Worm (Caenorhabditis elegans): Measurements from ENCODE around the gene srh-80.

The srh-80 gene

DNA sequence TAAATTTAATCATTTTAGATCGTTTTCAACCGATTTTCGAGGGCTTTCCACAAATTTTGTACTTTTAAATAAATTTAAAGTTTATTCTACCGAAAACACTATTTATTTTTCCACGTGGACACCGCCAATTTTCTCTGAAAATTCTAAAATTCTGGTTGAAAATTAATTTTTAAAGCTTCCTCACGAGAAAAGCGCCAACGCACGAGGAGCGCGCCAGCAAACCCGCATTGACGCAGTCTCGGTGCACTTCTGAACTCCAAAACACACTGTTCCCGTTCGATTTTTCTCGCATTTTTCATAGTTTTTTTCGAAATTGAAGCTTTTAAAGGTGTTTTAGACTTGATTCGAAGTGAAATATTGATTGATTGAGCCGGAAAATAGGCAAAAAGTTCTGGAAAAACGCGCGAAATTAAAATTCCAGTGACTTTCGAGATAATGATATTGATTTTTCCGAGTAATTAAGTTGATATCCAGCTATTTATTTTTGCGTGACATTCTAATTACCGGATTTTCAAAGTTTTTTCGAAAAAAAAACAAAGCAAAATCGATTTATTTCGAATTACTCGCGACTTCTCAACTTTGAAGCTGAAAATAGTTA, 42.8 kb upstream of the srh-80 start, which contains the start of gene cul-3 (continued):
- TF ChIP-seq C34F6.9 (tag; optimal IDR thresholded peaks at IDR 0.05) (peak; percentile 73), ceh-16 (tag; optimal IDR thresholded peaks at IDR 0.05) (no peak), nhr-129 (tag; optimal IDR thresholded peaks at IDR 0.05) (peak; percentile 24), unc-62 (GFP tag; optimal IDR thresholded peaks at IDR 0.05) (no peak), gmeb-1 (tag; optimal IDR thresholded peaks at IDR 0.05) (peak; percentile 79), sem-4 (tag; optimal IDR thresholded peaks at IDR 0.05) (no peak), ama-1 (optimal IDR thresholded peaks at IDR 0.05) (no peak), zag-1 (tag; optimal IDR thresholded peaks at IDR 0.05) (no peak), lsy-2 (tag; optimal IDR thresholded peaks at IDR 0.05) (peak; percentile 74 to 84), F13H6.1 (tag; optimal IDR thresholded peaks at IDR 0.05) (peak; percentile 56), mdl-1 (tag; optimal IDR thresholded peaks at IDR 0.05) (no peak), unc-55 (GFP tag; optimal IDR thresholded peaks at IDR 0.05) (peak; percentile 65), ZK546.5 (tag; optimal IDR thresholded peaks at IDR 0.05) (no peak), Y55F3AM.14 (GFP tag; optimal IDR thresholded peaks at IDR 0.05) (no peak), aly-2 (tag; optimal IDR thresholded peaks at IDR 0.05) (no peak)

DNA sequence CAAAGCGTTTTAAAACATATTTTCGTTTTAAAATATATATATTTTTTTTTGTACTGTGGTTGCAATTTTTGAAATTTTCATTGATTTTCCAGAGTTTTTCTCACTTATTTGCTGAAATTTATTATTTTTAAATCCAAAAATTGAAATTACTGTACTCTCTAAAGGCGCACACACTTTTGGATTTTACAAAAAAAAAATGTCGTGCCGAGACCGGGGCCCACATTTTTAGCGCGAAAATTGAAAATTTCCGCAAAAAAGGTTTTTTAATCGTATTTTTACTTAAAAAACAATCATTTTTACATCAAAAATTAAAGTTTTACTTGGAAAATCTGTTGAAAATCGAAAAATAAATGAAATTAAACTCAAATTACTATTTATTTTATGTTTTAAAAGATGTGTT, 34.6 kb upstream of the srh-80 start:
- no peak for TF ChIP-seq lsy-2 (tag; optimal IDR thresholded peaks at IDR 0.05)
- no peak for TF ChIP-seq sma-9 (GFP tag; optimal IDR thresholded peaks at IDR 0.05)
- TF ChIP-seq sma-9 (tag; optimal IDR thresholded peaks at IDR 0.05): no peak
- TF ChIP-seq mab-5 (tag; optimal IDR thresholded peaks at IDR 0.05): no peak
- no peak for TF ChIP-seq nhr-21 (tag; optimal IDR thresholded peaks at IDR 0.05)
- no peak for TF ChIP-seq nhr-6 (tag; optimal IDR thresholded peaks at IDR 0.05)
- TF ChIP-seq fos-1 (tag; optimal IDR thresholded peaks at IDR 0.05): no peak
- no peak for TF ChIP-seq lin-11 (tag; optimal IDR thresholded peaks at IDR 0.05)
- TF ChIP-seq unc-55 (GFP tag; optimal IDR thresholded peaks at IDR 0.05): no peak
- no peak for TF ChIP-seq peb-1 (tag; optimal IDR thresholded peaks at IDR 0.05)

DNA sequence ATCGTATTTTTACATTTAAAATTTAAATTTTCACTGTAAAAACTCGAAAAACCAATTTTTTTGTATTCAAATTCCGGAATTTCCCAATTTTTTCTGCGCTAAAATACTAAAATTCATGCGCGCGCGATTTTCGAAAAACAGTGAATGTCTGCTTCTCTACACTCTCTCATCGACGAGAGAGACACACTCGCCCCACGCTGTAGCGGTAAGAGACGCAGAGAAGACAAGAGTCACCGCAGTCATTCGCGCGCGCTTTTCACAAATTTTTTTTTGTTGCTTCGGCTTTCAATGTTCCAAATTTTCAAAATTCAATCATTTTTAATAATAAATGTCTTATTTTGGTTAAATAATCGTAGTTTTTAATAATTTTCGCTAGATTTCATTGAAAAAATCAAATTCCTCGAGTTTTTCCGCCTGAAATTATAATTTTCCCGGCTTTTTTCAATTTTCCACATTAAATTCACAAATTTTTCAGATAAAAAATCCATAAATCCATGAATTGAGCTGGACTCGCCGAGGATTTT, 34.0 kb upstream of the srh-80 start, which contains the start of gene arid-1:
Gene arid-1, plus strand, starts transcription at position 474 of the 524 bp plus-strand sequence.
- TF ChIP-seq lsy-2 (tag; optimal IDR thresholded peaks at IDR 0.05) (peak in 1 of 2 experiments; percentile 44), nhr-129 (tag; optimal IDR thresholded peaks at IDR 0.05) (peak; percentile 30), C34F6.9 (tag; optimal IDR thresholded peaks at IDR 0.05) (peak; percentile 75), lin-39 (tag; optimal IDR thresholded peaks at IDR 0.05) (no peak), elt-3 (tag; optimal IDR thresholded peaks at IDR 0.05) (no peak), gmeb-1 (tag; optimal IDR thresholded peaks at IDR 0.05) (peak; percentile 33), unc-55 (GFP tag; optimal IDR thresholded peaks at IDR 0.05) (peak; percentile 64), mdl-1 (tag; optimal IDR thresholded peaks at IDR 0.05) (peak in 1 of 2 experiments; percentile 11)

DNA sequence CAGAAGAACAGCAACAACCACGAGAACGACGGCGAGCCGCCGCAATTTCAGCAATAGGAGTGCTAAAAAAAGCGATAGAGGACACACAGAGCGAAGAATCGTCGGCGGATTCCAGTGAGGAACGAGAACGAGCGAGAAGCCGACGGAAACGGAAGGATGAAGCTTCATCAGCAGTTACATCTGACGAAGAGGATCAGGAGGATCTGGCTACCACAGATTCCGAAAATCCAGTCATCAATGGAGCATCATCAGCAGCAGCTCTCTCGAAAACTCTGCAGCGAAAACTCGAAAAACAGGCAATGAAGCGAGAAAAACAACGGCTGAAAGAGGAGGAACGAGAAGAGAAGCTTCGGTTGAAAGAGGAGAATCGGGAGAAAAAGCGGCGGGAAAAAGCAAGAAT, 30.3 kb upstream of the srh-80 start:
- no peak for TF ChIP-seq elt-1 (tag; optimal IDR thresholded peaks at IDR 0.05)
- no peak for TF ChIP-seq nhr-21 (tag; optimal IDR thresholded peaks at IDR 0.05)
- TF ChIP-seq snpc-4 (tag; optimal IDR thresholded peaks at IDR 0.05): no peak
- no peak for TF ChIP-seq alr-1 (tag; optimal IDR thresholded peaks at IDR 0.05)
- no peak for TF ChIP-seq lin-11 (tag; optimal IDR thresholded peaks at IDR 0.05)
- no peak for TF ChIP-seq elt-3 (tag; optimal IDR thresholded peaks at IDR 0.05)
- TF ChIP-seq fos-1 (tag; optimal IDR thresholded peaks at IDR 0.05): no peak
- no peak for TF ChIP-seq nhr-129 (tag; optimal IDR thresholded peaks at IDR 0.05)
- no peak for TF ChIP-seq nhr-11 (tag; optimal IDR thresholded peaks at IDR 0.05)
- TF ChIP-seq mab-5 (tag; optimal IDR thresholded peaks at IDR 0.05): no peak
- no peak for TF ChIP-seq C34F6.9 (tag; optimal IDR thresholded peaks at IDR 0.05)
- no peak for TF ChIP-seq unc-62 (GFP tag; optimal IDR thresholded peaks at IDR 0.05)
- TF ChIP-seq blmp-1 (tag; optimal IDR thresholded peaks at IDR 0.05; ENCODE audit: insufficient read depth): no peak
- no peak for TF ChIP-seq nhr-25 (tag; optimal IDR thresholded peaks at IDR 0.05)
- no peak for TF ChIP-seq nhr-237 (tag; optimal IDR thresholded peaks at IDR 0.05)
- TF ChIP-seq ztf-4 (tag; optimal IDR thresholded peaks at IDR 0.05): no peak
- no peak for TF ChIP-seq nhr-77 (tag; optimal IDR thresholded peaks at IDR 0.05)

DNA sequence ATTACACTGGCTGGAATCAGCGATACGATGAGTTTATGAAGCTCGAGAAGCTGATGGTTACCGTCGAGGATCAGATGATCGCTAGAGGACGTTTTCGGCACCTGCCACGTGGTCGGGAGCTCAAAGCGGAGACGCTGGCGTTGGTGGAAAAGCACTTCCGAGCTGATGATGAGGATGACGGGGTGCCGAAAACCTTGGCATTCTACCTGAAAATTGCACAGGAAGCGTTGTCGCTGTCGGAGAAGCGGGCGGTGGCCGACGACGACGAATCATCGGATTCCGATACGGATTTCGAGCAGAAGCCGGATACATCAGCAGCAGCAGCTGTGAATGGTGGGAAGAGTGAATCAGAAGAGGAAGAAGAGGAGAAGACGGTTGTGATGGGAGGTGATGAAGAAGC, 25.0 kb upstream of the srh-80 start:
- TF ChIP-seq nhr-12 (tag; optimal IDR thresholded peaks at IDR 0.05): no peak
